Fruit fly (Drosophila melanogaster) whole organism, embryonic: ENCODE results near the gene TTLL4A.
A peak's percentile ranks its signal among the peaks of the same experiment; 100 is the strongest.

ENCODE experiments used
- Antp ChIP-seq: fragments of 200-800 bp; sonication (Bioruptor generic); optimal IDR thresholded peaks from 3 replicates; lab custom pipeline; 2016; ENCODE audit warnings: missing biosample characterization, missing genetic modification characterization
- B-H2 ChIP-seq: fragments of 200-800 bp; sonication (Bioruptor generic); optimal IDR thresholded peaks from 2 replicates; lab custom pipeline; 2018; ENCODE audit warnings: missing biosample characterization, mild to moderate bottlenecking, missing genetic modification characterization
- CG10267 ChIP-seq: fragments of 200-800 bp; sonication (Bioruptor generic); optimal IDR thresholded peaks from 2 replicates; lab custom pipeline; 2018; ENCODE audit warnings: missing biosample characterization, mild to moderate bottlenecking, missing genetic modification characterization, moderate library complexity
- CG10366 ChIP-seq: fragments of 200-800 bp; sonication (Bioruptor generic); IDR thresholded peaks from 2 replicates; pipeline ENCODE4 v1.3.6; 2022; ENCODE audit warnings: missing biosample characterization, missing genetic modification characterization
- CG10543 ChIP-seq: fragments of 200-800 bp; sonication (Bioruptor generic); optimal IDR thresholded peaks from 3 replicates; lab custom pipeline; 2017; ENCODE audit warnings: missing biosample characterization, mild to moderate bottlenecking, missing genetic modification characterization, moderate library complexity
- CG12659 ChIP-seq: fragments of 200-800 bp; sonication (Bioruptor generic); optimal IDR thresholded peaks from 3 replicates; lab custom pipeline; 2017; ENCODE audit warnings: mild to moderate bottlenecking, missing biosample characterization, missing genetic modification reagents, missing genetic modification characterization
- CG12942 ChIP-seq: fragments of 200-800 bp; sonication (Bioruptor generic); optimal IDR thresholded peaks from 3 replicates; lab custom pipeline; 2016; ENCODE audit warnings: missing biosample characterization, missing genetic modification characterization
- CG14860 ChIP-seq: fragments of 200-800 bp; sonication (Bioruptor generic); IDR thresholded peaks from 3 replicates; pipeline ENCODE4 v1.3.6; 2022; ENCODE audit warnings: missing biosample characterization, missing genetic modification characterization; ENCODE audit not compliant: partially characterized antibody
- CG1603 ChIP-seq: fragments of 200-800 bp; sonication (Bioruptor generic); optimal IDR thresholded peaks from 2 replicates; lab custom pipeline; 2019; ENCODE audit warnings: missing biosample characterization, mild to moderate bottlenecking, missing genetic modification characterization, moderate library complexity
- CG18011 ChIP-seq: fragments of 200-800 bp; sonication (Bioruptor generic); optimal IDR thresholded peaks from 2 replicates; lab custom pipeline; 2017; ENCODE audit warnings: missing biosample characterization, missing genetic modification characterization, mild to moderate bottlenecking, moderate library complexity, missing genotype
- CG18599 ChIP-seq: fragments of 200-800 bp; sonication (Bioruptor generic); optimal IDR thresholded peaks from 3 replicates; lab custom pipeline; 2017; ENCODE audit warnings: missing biosample characterization, missing genetic modification characterization, mild to moderate bottlenecking, moderate library complexity, missing genetic modification reagents
- CG32532 ChIP-seq: fragments of 200-800 bp; sonication (Bioruptor generic); IDR thresholded peaks from 2 replicates; pipeline ENCODE4 v1.3.6; 2022; ENCODE audit warnings: missing biosample characterization, missing genetic modification characterization
- CG34376 ChIP-seq: fragments of 200-800 bp; sonication (Bioruptor generic); optimal IDR thresholded peaks from 2 replicates; lab custom pipeline; 2018; ENCODE audit warnings: missing biosample characterization, mild to moderate bottlenecking, missing genetic modification characterization
- CG34422 ChIP-seq: fragments of 200-800 bp; sonication (Bioruptor generic); IDR thresholded peaks from 3 replicates; pipeline ENCODE4 v1.3.6; 2022; ENCODE audit warnings: missing biosample characterization, missing genetic modification characterization
- CG4282 ChIP-seq: fragments of 200-800 bp; sonication (Bioruptor generic); optimal IDR thresholded peaks from 2 replicates; lab custom pipeline; 2016; ENCODE audit warnings: missing biosample characterization, missing genetic modification characterization
- CG4730 ChIP-seq: fragments of 200-800 bp; sonication (Bioruptor generic); IDR thresholded peaks from 2 replicates; pipeline ENCODE4 v1.3.6; 2022; ENCODE audit warnings: missing biosample characterization, missing genetic modification characterization
- CG5953 ChIP-seq: fragments of 200-800 bp; sonication (Bioruptor generic); IDR thresholded peaks from 2 replicates; pipeline ENCODE4 v1.3.6; 2022; ENCODE audit warnings: missing biosample characterization, missing genetic modification characterization
- CG6254 ChIP-seq: fragments of 200-800 bp; sonication (Bioruptor generic); optimal IDR thresholded peaks from 3 replicates; lab custom pipeline; 2017; ENCODE audit warnings: mild to moderate bottlenecking, missing biosample characterization, missing genetic modification reagents, missing genetic modification characterization
- CG9727 ChIP-seq: fragments of 200-800 bp; sonication (Bioruptor generic); optimal IDR thresholded peaks from 3 replicates; lab custom pipeline; 2017; ENCODE audit warnings: missing biosample characterization, mild to moderate bottlenecking, missing genetic modification characterization
- CG9797 ChIP-seq: fragments of 200-800 bp; sonication (Bioruptor generic); optimal IDR thresholded peaks from 3 replicates; lab custom pipeline; 2018; ENCODE audit warnings: missing biosample characterization, mild to moderate bottlenecking, missing genetic modification characterization
- D ChIP-seq, 2 experiments: fragments of 200-800 bp in 1 of 2; fragments of >200 bp in 1 of 2; sonication (Bioruptor generic) in 1 of 2; optimal IDR thresholded peaks; 2 replicates in 1 of 2; 3 replicates in 1 of 2; lab custom pipeline; 2017; ENCODE audit warnings: mild to moderate bottlenecking in 1 of 2, missing biosample characterization in 1 of 2, missing genetic modification characterization in 1 of 2, missing genetic modification reagents in 1 of 2
- Dbx ChIP-seq: fragments of 200-800 bp; sonication (Bioruptor generic); IDR thresholded peaks from 3 replicates; pipeline ENCODE4 v1.3.6; 2022; ENCODE audit warnings: missing biosample characterization, missing genetic modification characterization
- Deaf1 ChIP-seq: fragments of 200-800 bp; optimal IDR thresholded peaks from 3 replicates; lab custom pipeline; 2019; ENCODE audit warnings: missing biosample characterization, mild to moderate bottlenecking, missing genetic modification characterization, moderate library complexity
- Doc2 ChIP-seq: fragments of 200-800 bp; sonication (Bioruptor generic); IDR thresholded peaks from 2 replicates; pipeline ENCODE4 v1.3.6; 2022; ENCODE audit warnings: missing biosample characterization, missing genetic modification characterization
- Dp ChIP-seq: fragments of 200-800 bp; sonication (Bioruptor generic); optimal IDR thresholded peaks from 2 replicates; lab custom pipeline; 2018; ENCODE audit warnings: missing biosample characterization, mild to moderate bottlenecking, missing genetic modification characterization, moderate library complexity
- Fer3 ChIP-seq: fragments of 200-800 bp; sonication (Bioruptor generic); optimal IDR thresholded peaks from 2 replicates; lab custom pipeline; 2018; ENCODE audit warnings: missing biosample characterization, mild to moderate bottlenecking, missing genetic modification characterization, moderate library complexity
- Hsf ChIP-seq: fragments of 200-800 bp; sonication (Bioruptor generic); optimal IDR thresholded peaks from 3 replicates; lab custom pipeline; 2016; ENCODE audit warnings: missing biosample characterization, missing genetic modification characterization
- Neu2 ChIP-seq: fragments of 200-800 bp; sonication (Bioruptor generic); optimal IDR thresholded peaks from 3 replicates; lab custom pipeline; 2016; ENCODE audit warnings: missing biosample characterization, missing genetic modification characterization, borderline replicate concordance
- Pdp1 ChIP-seq, 2 experiments: fragments of 200-800 bp; sonication (Bioruptor generic); optimal IDR thresholded peaks; 3 replicates each; lab custom pipeline; 2016; ENCODE audit warnings: missing biosample characterization in 2 of 2, missing genetic modification characterization in 2 of 2, mild to moderate bottlenecking in 1 of 2, moderate library complexity in 1 of 2
- az2 ChIP-seq: fragments of 200-800 bp; sonication (Bioruptor generic); optimal IDR thresholded peaks from 3 replicates; lab custom pipeline; 2016; ENCODE audit warnings: missing biosample characterization, missing genetic modification characterization
- br ChIP-seq: fragments of >200 bp; optimal IDR thresholded peaks from 2 replicates; lab custom pipeline; 2017
- cas ChIP-seq: fragments of 200-800 bp; sonication (Bioruptor generic); IDR thresholded peaks from 2 replicates; pipeline ENCODE4 v1.3.6; 2022; ENCODE audit warnings: missing biosample characterization, missing genetic modification characterization
- cato ChIP-seq: fragments of 200-800 bp; sonication (Bioruptor generic); optimal IDR thresholded peaks from 2 replicates; lab custom pipeline; 2016; ENCODE audit warnings: missing biosample characterization, missing genetic modification characterization, borderline replicate concordance
- dimm ChIP-seq: fragments of 200-800 bp; sonication (Bioruptor generic); IDR thresholded peaks from 2 replicates; pipeline ENCODE4 v1.3.6; 2022; ENCODE audit warnings: missing biosample characterization, missing genetic modification characterization
- ems ChIP-seq: fragments of 200-800 bp; sonication (Bioruptor generic); optimal IDR thresholded peaks from 3 replicates; lab custom pipeline; 2016; ENCODE audit warnings: missing biosample characterization, missing genetic modification characterization
- eve ChIP-seq, 2 experiments: fragments of >200 bp; optimal IDR thresholded peaks; 2 replicates each; lab custom pipeline; 2017; ENCODE audit warnings: missing biosample characterization in 2 of 2, missing genetic modification characterization in 2 of 2
- hb ChIP-seq: fragments of 200-800 bp; sonication (Bioruptor generic); IDR thresholded peaks from 3 replicates; pipeline ENCODE4 v1.3.6; 2022; ENCODE audit warnings: missing biosample characterization, missing genetic modification characterization; ENCODE audit not compliant: partially characterized antibody
- jigr1 ChIP-seq: fragments of 200-800 bp; sonication (Bioruptor generic); IDR thresholded peaks from 3 replicates; pipeline ENCODE4 v1.3.6; 2022; ENCODE audit warnings: missing biosample characterization, missing genetic modification characterization
- mirr ChIP-seq: fragments of 200-800 bp; sonication (Bioruptor generic); optimal IDR thresholded peaks from 3 replicates; lab custom pipeline; 2018; ENCODE audit warnings: missing biosample characterization, mild to moderate bottlenecking, missing genetic modification characterization
- nerfin-1 ChIP-seq: fragments of 200-800 bp; sonication (Bioruptor generic); optimal IDR thresholded peaks from 3 replicates; lab custom pipeline; 2019; ENCODE audit warnings: missing biosample characterization, mild to moderate bottlenecking, missing genetic modification characterization, moderate library complexity
- pros ChIP-seq: fragments of 200-800 bp; sonication (Bioruptor generic); optimal IDR thresholded peaks from 3 replicates; lab custom pipeline; 2019; ENCODE audit warnings: missing biosample characterization, mild to moderate bottlenecking, missing genetic modification characterization, moderate library complexity
- sc ChIP-seq, 3 experiments: fragments of >200 bp in 2 of 3; fragments of 200-800 bp in 1 of 3; sonication (Bioruptor generic) in 1 of 3; optimal IDR thresholded peaks; 2 replicates in 2 of 3; 3 replicates in 1 of 3; lab custom pipeline; 2017; ENCODE audit warnings: mild to moderate bottlenecking in 1 of 3, missing biosample characterization in 1 of 3, missing genetic modification characterization in 1 of 3, missing genetic modification reagents in 1 of 3
- stwl ChIP-seq: fragments of 200-800 bp; sonication (Bioruptor generic); optimal IDR thresholded peaks from 3 replicates; lab custom pipeline; 2018; ENCODE audit warnings: missing biosample characterization, mild to moderate bottlenecking, missing genetic modification characterization, moderate library complexity
- trem ChIP-seq: fragments of 200-800 bp; optimal IDR thresholded peaks from 3 replicates; lab custom pipeline; 2019; ENCODE audit warnings: missing biosample characterization, mild to moderate bottlenecking, missing genetic modification characterization, moderate library complexity
- tup ChIP-seq: fragments of 200-800 bp; sonication (Bioruptor generic); optimal IDR thresholded peaks from 2 replicates; lab custom pipeline; 2016; ENCODE audit warnings: missing biosample characterization, mild to moderate bottlenecking, missing genetic modification characterization, moderate library complexity
- twi ChIP-seq: fragments of 200-800 bp; optimal IDR thresholded peaks from 2 replicates; lab custom pipeline; 2019; ENCODE audit warnings: missing biosample characterization, mild to moderate bottlenecking, missing genetic modification characterization, moderate library complexity
- vfl ChIP-seq: fragments of 200-800 bp; sonication (Bioruptor generic); optimal IDR thresholded peaks from 2 replicates; lab custom pipeline; 2016; ENCODE audit warnings: missing biosample characterization, missing genetic modification characterization
- wor ChIP-seq: fragments of 200-800 bp; sonication (Bioruptor generic); IDR thresholded peaks from 2 replicates; pipeline ENCODE4 v1.3.6; 2022; ENCODE audit warnings: missing biosample characterization, missing genetic modification characterization

TTLL4A gene

DNA sequence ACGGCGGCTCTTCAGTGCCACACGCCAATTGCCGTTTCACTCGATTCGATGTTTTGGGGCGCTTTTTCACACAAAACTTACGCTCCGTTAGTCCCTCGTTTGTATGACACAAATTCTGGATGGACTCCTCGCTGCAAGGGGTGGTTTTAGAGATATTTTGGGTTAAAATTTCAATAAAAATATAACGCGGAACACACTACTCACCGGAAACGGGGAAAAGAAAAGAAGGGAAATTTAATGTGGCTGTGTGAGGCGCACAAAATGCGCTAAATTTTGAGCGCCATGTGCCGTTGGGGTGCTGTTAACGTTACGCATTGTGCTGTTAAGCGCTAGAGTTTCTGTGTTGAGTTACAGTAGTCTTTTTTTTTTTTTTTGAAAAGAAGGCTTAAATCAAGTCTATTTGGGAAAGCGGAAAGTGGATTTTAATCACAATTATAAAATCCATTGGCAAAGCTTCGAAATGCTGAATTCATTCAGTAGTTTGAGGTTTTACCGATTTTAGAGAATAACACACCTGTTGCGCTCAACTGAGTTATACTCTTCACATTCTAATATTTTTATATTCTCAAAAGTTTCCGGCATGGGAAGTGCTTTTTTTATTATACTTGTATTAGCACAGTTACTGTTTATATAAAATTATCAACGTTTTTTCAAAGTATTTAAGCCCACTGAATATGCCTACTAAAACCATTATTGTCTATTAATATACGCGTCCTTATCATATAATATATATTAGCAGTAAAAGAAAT lies 14.9 kb downstream of the TTLL4A start, which contains the start of gene RpL9 (continued):
- TF ChIP-seq CG34376: peak; percentile 92
- TF ChIP-seq trem (tag; lab: Kevin White, UChicago): peak; percentile 39
- no peak for TF ChIP-seq pros (GFP tag; lab: Kevin White, UChicago)
- no peak for TF ChIP-seq br (lab: Kevin White, UChicago)
- TF ChIP-seq nerfin-1 (tag; lab: Kevin White, UChicago): peak; percentile 70
- peak; percentile 25; the same call in 1 of the 2 replicates for TF ChIP-seq cas (GFP tag; lab: Robert Waterston, UW)
- no peak for TF ChIP-seq hb (GFP tag; lab: Robert Waterston, UW)
- TF ChIP-seq Dp: peak; percentile 19
- TF ChIP-seq CG10366 (GFP tag; lab: Robert Waterston, UW): no peak
- TF ChIP-seq sc (optimal IDR thresholded peaks at IDR 0.05; lab: Kevin White, UChicago): no peak
- peak; percentile 53 for TF ChIP-seq sc (GFP tag; optimal IDR thresholded peaks at IDR 0.05; lab: Kevin White, UChicago)
- peak; percentile 52 for TF ChIP-seq Hsf
- TF ChIP-seq CG4282 (GFP tag; lab: Kevin White, UChicago): no peak
- TF ChIP-seq CG12942: no peak
- no peak for TF ChIP-seq Deaf1
- peak; percentile 72 for TF ChIP-seq CG10267 (tag; lab: Kevin White, UChicago)
- peak; percentile 83 for TF ChIP-seq CG12659
- no peak for TF ChIP-seq dimm (GFP tag; lab: Robert Waterston, UW)
- TF ChIP-seq CG6254 (GFP tag; lab: Kevin White, UChicago): peak; percentile 58
- TF ChIP-seq tup (GFP tag; lab: Kevin White, UChicago): no peak
- no peak for TF ChIP-seq Neu2 (GFP tag; lab: Kevin White, UChicago)
- peak; percentile 83 for TF ChIP-seq CG34422 (GFP tag; lab: Robert Waterston, UW)
- peak; percentile 20 for TF ChIP-seq stwl
- TF ChIP-seq CG18599 (GFP tag; lab: Kevin White, UChicago): no peak
- TF ChIP-seq CG9727 (GFP tag; lab: Kevin White, UChicago): peak; percentile 82
- no peak; the same call in 1 of the 2 replicates for TF ChIP-seq CG4730 (GFP tag; lab: Robert Waterston, UW)
- TF ChIP-seq Pdp1 (GFP tag; optimal IDR thresholded peaks at IDR 0.05; lab: Kevin White, UChicago): peak; percentile 53 to 56
- TF ChIP-seq CG1603 (tag; lab: Kevin White, UChicago): peak; percentile 75
- no peak for TF ChIP-seq D (optimal IDR thresholded peaks at IDR 0.05; lab: Kevin White, UChicago)
- peak; percentile 61 for TF ChIP-seq D (GFP tag; optimal IDR thresholded peaks at IDR 0.05; lab: Kevin White, UChicago)
- TF ChIP-seq wor: no peak
- no peak for TF ChIP-seq CG14860
- TF ChIP-seq CG10543 (GFP tag; lab: Kevin White, UChicago): no peak
- TF ChIP-seq CG5953 (GFP tag; lab: Robert Waterston, UW): no peak; the same call in 1 of the 2 replicates
- TF ChIP-seq jigr1 (GFP tag; lab: Robert Waterston, UW): no peak
- TF ChIP-seq eve (GFP tag; optimal IDR thresholded peaks at IDR 0.05; lab: Kevin White, UChicago): no peak
- no peak for TF ChIP-seq cato (GFP tag; lab: Kevin White, UChicago)
- TF ChIP-seq twi: no peak
- peak; percentile 75 for TF ChIP-seq CG32532 (GFP tag; lab: Robert Waterston, UW)
- peak; percentile 39 for TF ChIP-seq az2
- peak; percentile 68 for TF ChIP-seq Fer3
- TF ChIP-seq Antp: peak; percentile 26
- no peak; the same call in 2 of the 3 replicates for TF ChIP-seq Dbx
- TF ChIP-seq ems: no peak
- peak; percentile 5 for TF ChIP-seq vfl (GFP tag; lab: Kevin White, UChicago)
- no peak for TF ChIP-seq Doc2 (GFP tag; lab: Robert Waterston, UW)
- no peak for TF ChIP-seq mirr
- TF ChIP-seq CG9797 (GFP tag; lab: Kevin White, UChicago): peak; percentile 57
- peak; percentile 81 for TF ChIP-seq B-H2 (GFP tag; lab: Kevin White, UChicago)
- TF ChIP-seq CG18011: peak; percentile 71
